Fruit fly (Drosophila melanogaster): ENCODE measurements around the gene mRpL45.

The mRpL45 gene

dm6 chr3R:22624737-22625136, 6.4 kb downstream of the mRpL45 start (continued):
- no peak for TF ChIP-seq chinmo (GFP tag; IDR thresholded peaks at IDR 0.05; ENCODE audit: partially characterized antibody)
- 0 out of 3 replicates have a peak, but pooled peaks have one; percentile 36 for TF ChIP-seq C15 (GFP tag; IDR thresholded peaks at IDR 0.05)
- peak; percentile 58 for TF ChIP-seq Six4 (GFP tag; optimal IDR thresholded peaks at IDR 0.05)
- peak; percentile 87 for TF ChIP-seq dmrt99B (tag; optimal IDR thresholded peaks at IDR 0.05)
- TF ChIP-seq pum (GFP tag; optimal IDR thresholded peaks at IDR 0.05), result peak; percentile 57
- TF ChIP-seq Elba2 (GFP tag; optimal IDR thresholded peaks at IDR 0.05), result no peak
- peak; percentile 34 for TF ChIP-seq crc (GFP tag; optimal IDR thresholded peaks at IDR 0.05)
- TF ChIP-seq CG32772 (GFP tag; IDR thresholded peaks at IDR 0.05), result peak; percentile 67
- peak; percentile 52; the same call in 1 of the 3 replicates for TF ChIP-seq CG2889 (GFP tag; IDR thresholded peaks at IDR 0.05)
- peak; percentile 51 for TF ChIP-seq onecut (GFP tag; IDR thresholded peaks at IDR 0.05)
- no peak for TF ChIP-seq cg (GFP tag; optimal IDR thresholded peaks at IDR 0.05)
- TF ChIP-seq CG3407 (GFP tag; optimal IDR thresholded peaks at IDR 0.05), result peak; percentile 47
- peak; percentile 62 for TF ChIP-seq tgo (GFP tag; IDR thresholded peaks at IDR 0.05)
- peak; percentile 42 for TF ChIP-seq CG10209 (GFP tag; optimal IDR thresholded peaks at IDR 0.05)
- TF ChIP-seq crp (GFP tag; optimal IDR thresholded peaks at IDR 0.05), result no peak
- TF ChIP-seq Chrac-16 (GFP tag; optimal IDR thresholded peaks at IDR 0.05), result peak; percentile 12
- TF ChIP-seq croc (GFP tag; conservative IDR thresholded peaks at IDR 0.05), result peak; percentile 27; the same call in 2 of the 3 replicates
- TF ChIP-seq danr (GFP tag; IDR thresholded peaks at IDR 0.05), result peak; percentile 53; the same call in 1 of the 2 replicates
- peak; percentile 61 for TF ChIP-seq dmrt11E (tag; optimal IDR thresholded peaks at IDR 0.05)
- TF ChIP-seq CG6175 (GFP tag; IDR thresholded peaks at IDR 0.05), result peak; percentile 51; the same call in 1 of the 3 replicates
- TF ChIP-seq CG11456 (GFP tag; IDR thresholded peaks at IDR 0.05), result peak; percentile 69; the same call in 1 of the 3 replicates
- peak; percentile 77; the same call in 2 of the 3 replicates for TF ChIP-seq H15 (GFP tag; IDR thresholded peaks at IDR 0.05)
- no peak for TF ChIP-seq Doc3 (GFP tag; IDR thresholded peaks at IDR 0.05; ENCODE audit: partially characterized antibody)
- no peak for TF ChIP-seq toy (GFP tag; IDR thresholded peaks at IDR 0.05)
- TF ChIP-seq E2f1 (GFP tag; IDR thresholded peaks at IDR 0.05), result peak; percentile 33
- peak; percentile 61; the same call in 1 of the 3 replicates for TF ChIP-seq Mrtf (GFP tag; IDR thresholded peaks at IDR 0.05)
- TF ChIP-seq hbn (GFP tag; IDR thresholded peaks at IDR 0.05; ENCODE audit: partially characterized antibody), result no peak
- TF ChIP-seq ems (GFP tag; optimal IDR thresholded peaks at IDR 0.05), result peak; percentile 52
- peak; percentile 26 for TF ChIP-seq CG4707 (GFP tag; optimal IDR thresholded peaks at IDR 0.05)
- no peak for TF ChIP-seq Trl (optimal IDR thresholded peaks at IDR 0.05)
- TF ChIP-seq Trl (GFP tag; optimal IDR thresholded peaks at IDR 0.05), result peak; percentile 60
- peak; percentile 47 to 71 for TF ChIP-seq bsh (GFP tag; optimal IDR thresholded peaks at IDR 0.05)
- TF ChIP-seq Drgx (GFP tag; IDR thresholded peaks at IDR 0.05), result peak; percentile 94
- peak; percentile 46; the same call in 2 of the 4 replicates for TF ChIP-seq Gug (GFP tag; IDR thresholded peaks at IDR 0.05)
- TF ChIP-seq prd (optimal IDR thresholded peaks at IDR 0.05), result no peak
- peak; percentile 70; the same call in 2 of the 3 replicates for TF ChIP-seq prd (GFP tag; IDR thresholded peaks at IDR 0.05)
- no peak for TF ChIP-seq pita (GFP tag; optimal IDR thresholded peaks at IDR 0.05)
- TF ChIP-seq Ravus (GFP tag; IDR thresholded peaks at IDR 0.05), result peak; percentile 14; the same call in 1 of the 2 replicates
- peak; percentile 48 for TF ChIP-seq jing (GFP tag; optimal IDR thresholded peaks at IDR 0.05)
- peak; percentile 62 for TF ChIP-seq CG5245 (GFP tag; optimal IDR thresholded peaks at IDR 0.05)
- peak; percentile 44; the same call in 1 of the 2 replicates for TF ChIP-seq sob (GFP tag; IDR thresholded peaks at IDR 0.05)
- peak; percentile 56 for TF ChIP-seq mam (GFP tag; optimal IDR thresholded peaks at IDR 0.05)
- TF ChIP-seq HLH4C (GFP tag; IDR thresholded peaks at IDR 0.05; ENCODE audit: partially characterized antibody), result no peak
- peak; percentile 74 for TF ChIP-seq unpg (GFP tag; optimal IDR thresholded peaks at IDR 0.05)
- no peak for TF ChIP-seq knrl (GFP tag; IDR thresholded peaks at IDR 0.05; ENCODE audit: partially characterized antibody)
- peak; percentile 46 for TF ChIP-seq CG2120 (GFP tag; optimal IDR thresholded peaks at IDR 0.05)
- peak; percentile 56 for TF ChIP-seq Hr3 (GFP tag; optimal IDR thresholded peaks at IDR 0.05)
- TF ChIP-seq CG1647 (GFP tag; optimal IDR thresholded peaks at IDR 0.05), result peak; percentile 25
- peak; percentile 40 for TF ChIP-seq slp2 (GFP tag; optimal IDR thresholded peaks at IDR 0.05)
- TF ChIP-seq zen (tag; optimal IDR thresholded peaks at IDR 0.05), result peak; percentile 46
- TF ChIP-seq CG12391 (tag; optimal IDR thresholded peaks at IDR 0.05), result peak; percentile 67
